Worm (Caenorhabditis elegans) whole organism, L4 larva: ENCODE measurements around the gene sex-1.

Experiments used
- D1046.2 ChIP-seq: fragments of 200-800 bp; sonication (Bioruptor generic); IDR thresholded peaks from 2 replicates; pipeline ENCODE4 v1.3.6; 2022; ENCODE audit warnings: missing genetic modification characterization, missing compliant biosample characterization
- F26F4.8 ChIP-seq: fragments of 200-800 bp; sonication (Bioruptor generic); conservative IDR thresholded peaks from 2 replicates; pipeline ENCODE4 v1.3.6; 2022; ENCODE audit warnings: missing genetic modification characterization, missing compliant biosample characterization
- F37D6.2 ChIP-seq: sonication (generic microtip); optimal IDR thresholded peaks from 2 replicates; lab custom pipeline; 2016; ENCODE audit warnings: mild to moderate bottlenecking, missing genetic modification characterization, missing compliant biosample characterization
- R02D3.7 ChIP-seq: fragments of 150-350 bp; sonication (generic microtip); optimal IDR thresholded peaks from 3 replicates; lab custom pipeline; 2014; ENCODE audit warnings: missing biosample characterization, missing genetic modification characterization
- T20F7.1 ChIP-seq: fragments of 200-800 bp; sonication (Bioruptor generic); optimal IDR thresholded peaks from 2 replicates; lab custom pipeline; 2018; ENCODE audit warnings: mild to moderate bottlenecking, missing genetic modification characterization, missing compliant biosample characterization
- T26A8.4 ChIP-seq: fragments of 200-800 bp; sonication (Bioruptor generic); IDR thresholded peaks from 2 replicates; pipeline ENCODE4 v1.3.6; 2022; ENCODE audit warnings: missing genetic modification characterization, missing compliant biosample characterization
- Y5F2A.4 ChIP-seq: fragments of 200-800 bp; sonication (Bioruptor generic); optimal IDR thresholded peaks from 2 replicates; lab custom pipeline; 2018; ENCODE audit warnings: mild to moderate bottlenecking, missing genetic modification characterization, missing compliant biosample characterization
- Y75B8A.6 ChIP-seq: fragments of 200-800 bp; sonication (Bioruptor generic); IDR thresholded peaks from 2 replicates; pipeline ENCODE4 v1.3.6; 2022; ENCODE audit warnings: missing genetic modification reagents, missing genetic modification characterization, missing compliant biosample characterization
- aha-1 ChIP-seq: fragments of 150-350 bp; peaks from one replicate; lab custom pipeline; 2014; ENCODE audit warnings: missing biosample characterization, missing genetic modification characterization
- aly-2 ChIP-seq: sonication (generic microtip); optimal IDR thresholded peaks from 2 replicates; lab custom pipeline; 2018; ENCODE audit warnings: missing biosample characterization, missing genetic modification characterization
- ceh-62 ChIP-seq: sonication (generic microtip); optimal IDR thresholded peaks from 2 replicates; lab custom pipeline; 2017; ENCODE audit warnings: missing biosample characterization, missing genetic modification characterization
- daf-16 ChIP-seq, 3 experiments: sonication (generic microtip); optimal IDR thresholded peaks; 2 replicates each; lab custom pipeline; 2016 to 2017; ENCODE audit warnings: missing genetic modification characterization in 3 of 3, missing genetic modification reagents in 3 of 3, mild to moderate bottlenecking in 2 of 3, missing compliant biosample characterization in 2 of 3, missing biosample characterization in 1 of 3, moderate library complexity in 1 of 3
- daf-8 ChIP-seq: fragments of 200-800 bp; sonication (Bioruptor generic); IDR thresholded peaks from 2 replicates; pipeline ENCODE4 v1.3.6; 2022; ENCODE audit warnings: missing genetic modification characterization, missing compliant biosample characterization
- dmd-6 ChIP-seq: fragments of 200-800 bp; sonication (Bioruptor generic); IDR thresholded peaks from 2 replicates; pipeline ENCODE4 v1.3.6; 2022; ENCODE audit warnings: missing genetic modification reagents, missing genetic modification characterization, missing compliant biosample characterization
- dmd-9 ChIP-seq: fragments of 200-800 bp; sonication (Bioruptor generic); IDR thresholded peaks from 2 replicates; pipeline ENCODE4 v1.3.6; 2022; ENCODE audit warnings: missing genetic modification reagents, missing genetic modification characterization, missing compliant biosample characterization
- dpl-1 ChIP-seq: fragments of 150-350 bp; optimal IDR thresholded peaks from 2 replicates; lab custom pipeline; 2014; ENCODE audit warnings: missing biosample characterization, missing genetic modification reagents, missing genetic modification characterization
- duxl-1 ChIP-seq: sonication (generic microtip); optimal IDR thresholded peaks from 2 replicates; lab custom pipeline; 2016; ENCODE audit warnings: mild to moderate bottlenecking, missing genetic modification characterization, moderate library complexity, missing compliant biosample characterization; ENCODE audit not compliant: poor library complexity
- dve-1 ChIP-seq: sonication (generic microtip); optimal IDR thresholded peaks from 2 replicates; lab custom pipeline; 2017; ENCODE audit warnings: antibody characterized with exemption, mild to moderate bottlenecking, missing genetic modification characterization, missing compliant biosample characterization; ENCODE audit not compliant: insufficient read depth
- hif-1 ChIP-seq, 2 experiments: sonication (generic microtip); optimal IDR thresholded peaks; 2 replicates each; lab custom pipeline; 2016 to 2017; ENCODE audit warnings: missing compliant biosample characterization in 2 of 2, missing genetic modification characterization in 2 of 2, missing genetic modification reagents in 2 of 2, missing genotype in 2 of 2, mild to moderate bottlenecking in 1 of 2
- hlh-11 ChIP-seq: fragments of 200-800 bp; sonication (Bioruptor generic); optimal IDR thresholded peaks from 2 replicates; lab custom pipeline; 2018; ENCODE audit warnings: mild to moderate bottlenecking, missing genetic modification characterization, missing compliant biosample characterization
- hlh-30 ChIP-seq: sonication (generic microtip); optimal IDR thresholded peaks from 2 replicates; lab custom pipeline; 2017; ENCODE audit warnings: antibody characterized with exemption, mild to moderate bottlenecking, missing genetic modification characterization, missing compliant biosample characterization; ENCODE audit not compliant: insufficient read depth
- hmg-1.1 ChIP-seq: fragments of 200-800 bp; sonication (Bioruptor generic); IDR thresholded peaks from 2 replicates; pipeline ENCODE4 v1.3.6; 2022; ENCODE audit warnings: missing genetic modification reagents, missing genetic modification characterization, missing compliant biosample characterization
- lin-13 ChIP-seq: fragments of 150-350 bp; optimal IDR thresholded peaks from 2 replicates; lab custom pipeline; 2014; ENCODE audit warnings: missing biosample characterization, missing genetic modification reagents, missing genetic modification characterization
- lir-3 ChIP-seq: sonication (generic microtip); optimal IDR thresholded peaks from 2 replicates; lab custom pipeline; 2016; ENCODE audit warnings: mild to moderate bottlenecking, missing genetic modification characterization, missing compliant biosample characterization
- lsy-2 ChIP-seq, 2 experiments: fragments of 150-350 bp in 1 of 2; sonication (generic microtip) in 1 of 2; optimal IDR thresholded peaks; 2 replicates each; lab custom pipeline; 2014 to 2017; ENCODE audit warnings: missing biosample characterization in 2 of 2, missing genetic modification characterization in 2 of 2
- madf-5 ChIP-seq, 2 experiments: fragments of 200-800 bp; sonication (Bioruptor generic); IDR thresholded peaks; 2 replicates each; pipeline ENCODE4 v1.3.6; 2022; ENCODE audit warnings: missing compliant biosample characterization in 2 of 2, missing genetic modification characterization in 2 of 2
- madf-9 ChIP-seq: fragments of 200-800 bp; sonication (Bioruptor generic); conservative IDR thresholded peaks from 2 replicates; pipeline ENCODE4 v1.3.6; 2022; ENCODE audit warnings: missing genetic modification reagents, missing genetic modification characterization, missing compliant biosample characterization
- mdt-29 ChIP-seq: fragments of 200-800 bp; sonication (Bioruptor generic); IDR thresholded peaks from 2 replicates; pipeline ENCODE4 v1.3.6; 2022; ENCODE audit warnings: missing genetic modification reagents, missing genetic modification characterization, missing compliant biosample characterization
- mep-1 ChIP-seq: fragments of 150-350 bp; sonication (generic microtip); optimal IDR thresholded peaks from 3 replicates; lab custom pipeline; 2014; ENCODE audit warnings: missing biosample characterization, missing genetic modification characterization
- mes-2 ChIP-seq: sonication (generic microtip); optimal IDR thresholded peaks from 2 replicates; lab custom pipeline; 2016; ENCODE audit warnings: missing genotype, mild to moderate bottlenecking, missing genetic modification characterization, missing compliant biosample characterization; ENCODE audit not compliant: poor library complexity, severe bottlenecking
- mxl-3 ChIP-seq: fragments of 200-800 bp; sonication (Bioruptor generic); optimal IDR thresholded peaks from 2 replicates; lab custom pipeline; 2018; ENCODE audit warnings: mild to moderate bottlenecking, missing genetic modification characterization, missing compliant biosample characterization
- nhr-102 ChIP-seq: sonication (generic microtip); optimal IDR thresholded peaks from 2 replicates; lab custom pipeline; 2016; ENCODE audit warnings: mild to moderate bottlenecking, missing genetic modification characterization, moderate library complexity, missing compliant biosample characterization
- nhr-11 ChIP-seq: fragments of 150-350 bp; optimal IDR thresholded peaks from 2 replicates; lab custom pipeline; 2014; ENCODE audit warnings: missing biosample characterization, missing genetic modification characterization
- nhr-25 ChIP-seq: sonication (generic microtip); optimal IDR thresholded peaks from 2 replicates; lab custom pipeline; 2017; ENCODE audit warnings: missing genetic modification characterization, mild to moderate bottlenecking, missing compliant biosample characterization, antibody characterized with exemption, moderate library complexity, borderline replicate concordance; ENCODE audit not compliant: insufficient read depth
- nhr-28 ChIP-seq: fragments of 150-350 bp; optimal IDR thresholded peaks from 2 replicates; lab custom pipeline; 2014; ENCODE audit warnings: missing biosample characterization, missing genetic modification characterization
- nhr-41 ChIP-seq: fragments of 200-800 bp; sonication (Bioruptor generic); IDR thresholded peaks from 2 replicates; pipeline ENCODE4 v1.3.6; 2022; ENCODE audit warnings: missing genetic modification reagents, missing genetic modification characterization, missing compliant biosample characterization
- nhr-77 ChIP-seq: fragments of 150-350 bp; optimal IDR thresholded peaks from 2 replicates; lab custom pipeline; 2014; ENCODE audit warnings: missing biosample characterization, missing genetic modification characterization
- pha-4 ChIP-seq, 2 experiments: fragments of 150-350 bp in 1 of 2; fragments of 200-800 bp in 1 of 2; sonication (Bioruptor generic) in 1 of 2; IDR thresholded peaks in 1 of 2; optimal IDR thresholded peaks in 1 of 2; 2 replicates each; pipeline versions ENCODE4 v1.3.6 to Lab custom; 2014 to 2022; ENCODE audit warnings: missing genetic modification characterization in 2 of 2, missing genetic modification reagents in 2 of 2, missing biosample characterization in 1 of 2, missing compliant biosample characterization in 1 of 2
- rbr-2 ChIP-seq: sonication (generic microtip); optimal IDR thresholded peaks from 2 replicates; lab custom pipeline; 2016; ENCODE audit warnings: missing genotype, missing genetic modification characterization, missing compliant biosample characterization
- sdz-12 ChIP-seq: fragments of 200-800 bp; sonication (Bioruptor generic); optimal IDR thresholded peaks from 2 replicates; lab custom pipeline; 2018; ENCODE audit warnings: mild to moderate bottlenecking, missing genetic modification characterization, missing compliant biosample characterization
- skn-1 ChIP-seq: fragments of 150-350 bp; optimal IDR thresholded peaks from 2 replicates; lab custom pipeline; 2014; ENCODE audit warnings: missing biosample characterization, missing genetic modification characterization
- snpc-1.2 ChIP-seq: fragments of 200-800 bp; sonication (Bioruptor generic); IDR thresholded peaks from 2 replicates; pipeline ENCODE4 v1.3.6; 2022; ENCODE audit warnings: missing genetic modification reagents, missing genetic modification characterization, missing compliant biosample characterization
- spr-1 ChIP-seq: sonication (generic microtip); optimal IDR thresholded peaks from 2 replicates; lab custom pipeline; 2016; ENCODE audit warnings: mild to moderate bottlenecking, missing genetic modification characterization, missing compliant biosample characterization
- tag-97 ChIP-seq: fragments of 200-800 bp; sonication (Bioruptor generic); IDR thresholded peaks from 2 replicates; pipeline ENCODE4 v1.3.6; 2022; ENCODE audit warnings: missing genetic modification characterization, missing compliant biosample characterization
- tra-1 ChIP-seq: fragments of 200-800 bp; sonication (Bioruptor generic); IDR thresholded peaks from 2 replicates; pipeline ENCODE4 v1.3.6; 2022; ENCODE audit warnings: missing genetic modification reagents, missing genetic modification characterization, missing compliant biosample characterization
- unc-62 ChIP-seq, 3 experiments: fragments of 150-350 bp in 1 of 3; sonication (generic microtip); optimal IDR thresholded peaks in 2 of 3; peaks in 1 of 3; 1 replicate in 1 of 3; 2 replicates in 2 of 3; lab custom pipeline; 2014 to 2017; ENCODE audit warnings: missing biosample characterization in 3 of 3, missing genetic modification characterization in 3 of 3, missing genetic modification reagents in 3 of 3, missing genotype in 1 of 3
- zag-1 ChIP-seq: fragments of 150-350 bp; optimal IDR thresholded peaks from 2 replicates; lab custom pipeline; 2014; ENCODE audit warnings: missing biosample characterization, missing genetic modification characterization
- zfp-2 ChIP-seq: sonication (generic microtip); optimal IDR thresholded peaks from 2 replicates; lab custom pipeline; 2016; ENCODE audit warnings: mild to moderate bottlenecking, missing genetic modification characterization, missing compliant biosample characterization

The sex-1 gene

ce11 chrX:10197204-10197756, 7.9 kb downstream of the sex-1 start, which contains the start of gene nucb-1:
nucb-1 (plus strand) TSS chrX:10197706.
- TF ChIP-seq mdt-29, result no peak
- peak; percentile 15 to 90 for TF ChIP-seq lsy-2 (tag; optimal IDR thresholded peaks at IDR 0.05; lab: Kevin White, UChicago)
- TF ChIP-seq lin-13 (GFP tag; lab: Kevin White, UChicago), result no peak
- TF ChIP-seq spr-1 (tag; lab: Kevin White, UChicago), result no peak
- peak; percentile 78 for TF ChIP-seq nhr-28 (tag; lab: Kevin White, UChicago)
- no peak for TF ChIP-seq Y75B8A.6
- no peak for TF ChIP-seq nhr-102
- TF ChIP-seq lir-3 (tag; lab: Kevin White, UChicago), result no peak
- TF ChIP-seq unc-62 (GFP tag; optimal IDR thresholded peaks at IDR 0.05 in 1 of 2; lab: Kevin White, UChicago), result peak in 1 of 2 experiments; percentile 88
- TF ChIP-seq unc-62 (tag; optimal IDR thresholded peaks at IDR 0.05; lab: Kevin White, UChicago), result no peak
- TF ChIP-seq dpl-1 (GFP tag; lab: Kevin White, UChicago), result peak; percentile 41
- no peak for TF ChIP-seq pha-4 (GFP tag; IDR thresholded peaks at IDR 0.05; lab: Robert Waterston, UW)
- TF ChIP-seq pha-4 (tag; optimal IDR thresholded peaks at IDR 0.05; lab: Kevin White, UChicago), result peak; percentile 66
- TF ChIP-seq nhr-41 (GFP tag; lab: Robert Waterston, UW), result no peak
- no peak for TF ChIP-seq daf-8 (GFP tag; lab: Robert Waterston, UW)
- no peak for TF ChIP-seq sdz-12 (GFP tag; lab: Kevin White, UChicago)
- no peak for TF ChIP-seq F26F4.8 (GFP tag; lab: Robert Waterston, UW)
- peak in 1 of 2 experiments; percentile 37 for TF ChIP-seq hif-1 (tag; optimal IDR thresholded peaks at IDR 0.05; lab: Kevin White, UChicago)
- TF ChIP-seq daf-16 (GFP tag; optimal IDR thresholded peaks at IDR 0.05; lab: Kevin White, UChicago), result no peak
- TF ChIP-seq daf-16 (tag; optimal IDR thresholded peaks at IDR 0.05; lab: Kevin White, UChicago), result peak; percentile 50
- TF ChIP-seq mes-2 (tag; lab: Kevin White, UChicago), result peak; percentile 81
- TF ChIP-seq madf-5 (GFP tag; IDR thresholded peaks at IDR 0.05; lab: Robert Waterston, UW), result no peak
- TF ChIP-seq dmd-6 (GFP tag; lab: Robert Waterston, UW), result peak; percentile 33; the same call in 1 of the 2 replicates
- peak; percentile 72 for TF ChIP-seq hlh-11
- no peak for TF ChIP-seq Y5F2A.4 (GFP tag; lab: Kevin White, UChicago)
- TF ChIP-seq hlh-30 (tag; lab: Kevin White, UChicago), result peak; percentile 78
- no peak for TF ChIP-seq dmd-9
- TF ChIP-seq rbr-2 (tag; lab: Kevin White, UChicago), result peak; percentile 65
- TF ChIP-seq skn-1, result no peak
- TF ChIP-seq dve-1, result peak; percentile 79
- peak; percentile 90 for TF ChIP-seq mep-1 (tag; lab: Kevin White, UChicago)
- TF ChIP-seq nhr-25 (tag; lab: Kevin White, UChicago), result peak; percentile 39
- no peak for TF ChIP-seq aly-2 (tag; lab: Kevin White, UChicago)
- TF ChIP-seq aha-1 (tag; lab: Kevin White, UChicago), result peak; percentile 59
- peak; percentile 72 for TF ChIP-seq nhr-11 (tag; lab: Kevin White, UChicago)
- TF ChIP-seq zfp-2, result no peak
- TF ChIP-seq F37D6.2, result no peak
- TF ChIP-seq nhr-77 (tag; lab: Kevin White, UChicago), result peak; percentile 69
- TF ChIP-seq snpc-1.2, result no peak
- TF ChIP-seq tag-97 (GFP tag; lab: Robert Waterston, UW), result no peak
- TF ChIP-seq mxl-3 (GFP tag; lab: Kevin White, UChicago), result peak; percentile 60
- TF ChIP-seq zag-1 (tag; lab: Kevin White, UChicago), result no peak
- peak; percentile 98 for TF ChIP-seq T20F7.1
- no peak for TF ChIP-seq D1046.2 (GFP tag; lab: Robert Waterston, UW)
- no peak for TF ChIP-seq madf-9 (GFP tag; lab: Robert Waterston, UW)
- peak; percentile 28 for TF ChIP-seq duxl-1 (tag; lab: Kevin White, UChicago)
- TF ChIP-seq hmg-1.1 (GFP tag; lab: Robert Waterston, UW), result peak; percentile 62
- TF ChIP-seq tra-1 (GFP tag; lab: Robert Waterston, UW), result no peak
- no peak for TF ChIP-seq ceh-62 (tag; lab: Kevin White, UChicago)
- TF ChIP-seq T26A8.4 (GFP tag; lab: Robert Waterston, UW), result peak; percentile 39; the same call in 1 of the 2 replicates
- TF ChIP-seq R02D3.7 (tag; lab: Kevin White, UChicago), result peak; percentile 59
